Worm (Caenorhabditis elegans) whole organism, mixed stage, embryonic: Measurements from ENCODE around the gene nuaf-1.

ENCODE experiments used
- bed-3 ChIP-seq: fragments of 200-800 bp; sonication (Bioruptor generic); optimal IDR thresholded peaks from 3 replicates; lab custom pipeline; 2018; ENCODE audit warnings: mild to moderate bottlenecking, missing genetic modification characterization, moderate library complexity, missing compliant biosample characterization
- blmp-1 ChIP-seq: fragments of 150-350 bp; optimal IDR thresholded peaks from 2 replicates; lab custom pipeline; 2014; ENCODE audit warnings: missing biosample characterization, missing genetic modification characterization
- ceh-39 ChIP-seq: fragments of 150-350 bp; optimal IDR thresholded peaks from 2 replicates; lab custom pipeline; 2014; ENCODE audit warnings: missing biosample characterization, missing genetic modification characterization
- elt-3 ChIP-seq: fragments of 150-350 bp; optimal IDR thresholded peaks from 2 replicates; lab custom pipeline; 2014; ENCODE audit warnings: missing biosample characterization, missing genetic modification characterization
- lsy-2 ChIP-seq: fragments of 150-350 bp; optimal IDR thresholded peaks from 2 replicates; lab custom pipeline; 2014; ENCODE audit warnings: missing biosample characterization, missing genetic modification characterization
- mls-2 ChIP-seq: sonication (generic microtip); optimal IDR thresholded peaks from 2 replicates; lab custom pipeline; 2016; ENCODE audit warnings: mild to moderate bottlenecking, missing genetic modification characterization, moderate library complexity, missing compliant biosample characterization
- nhr-12 ChIP-seq: fragments of 150-350 bp; optimal IDR thresholded peaks from 2 replicates; lab custom pipeline; 2014; ENCODE audit warnings: missing biosample characterization, missing genetic modification characterization
- pha-4 ChIP-seq: fragments of 150-350 bp; optimal IDR thresholded peaks from 2 replicates; lab custom pipeline; 2018; ENCODE audit warnings: missing biosample characterization, missing genetic modification reagents, missing genetic modification characterization
- snpc-4 ChIP-seq: fragments of 150-350 bp; optimal IDR thresholded peaks from 2 replicates; lab custom pipeline; 2014; ENCODE audit warnings: missing biosample characterization, missing genetic modification characterization
- zip-8 ChIP-seq: fragments of 150-350 bp; optimal IDR thresholded peaks from 2 replicates; lab custom pipeline; 2014; ENCODE audit warnings: missing biosample characterization, missing genetic modification characterization

ce11 chrV:13568533-13568932 is at the start of gene nuaf-1, which contains the start of gene bir-2:
- no peak for TF ChIP-seq pha-4
- TF ChIP-seq mls-2 (tag; lab: Kevin White, UChicago), result no peak
- TF ChIP-seq nhr-12 (tag; lab: Kevin White, UChicago), result no peak
- no peak for TF ChIP-seq blmp-1 (tag; lab: Kevin White, UChicago)
- TF ChIP-seq snpc-4, result no peak
- no peak for TF ChIP-seq zip-8 (tag; lab: Kevin White, UChicago)
- TF ChIP-seq elt-3 (tag; lab: Kevin White, UChicago), result no peak
- no peak for TF ChIP-seq bed-3
- TF ChIP-seq ceh-39 (tag; lab: Kevin White, UChicago), result no peak
- TF ChIP-seq lsy-2 (tag; lab: Kevin White, UChicago), result peak; percentile 49
